Worm (Caenorhabditis elegans) whole organism, L4 larva: ENCODE measurements around the gene sma-2.

Source experiments
- F26F4.8 ChIP-seq: fragments of 200-800 bp; sonication (Bioruptor generic); conservative IDR thresholded peaks from 2 replicates; pipeline ENCODE4 v1.3.6; 2022; ENCODE audit warnings: missing genetic modification characterization, missing compliant biosample characterization
- F37D6.2 ChIP-seq: sonication (generic microtip); optimal IDR thresholded peaks from 2 replicates; lab custom pipeline; 2016; ENCODE audit warnings: mild to moderate bottlenecking, missing genetic modification characterization, missing compliant biosample characterization
- F44E2.7 ChIP-seq: fragments of 200-800 bp; sonication (Bioruptor generic); IDR thresholded peaks from 2 replicates; pipeline ENCODE4 v2.1.2; 2022; ENCODE audit warnings: missing genetic modification characterization, missing compliant biosample characterization
- ZK546.5 ChIP-seq, 2 experiments: sonication (generic microtip); optimal IDR thresholded peaks; 2 replicates each; lab custom pipeline; 2017; ENCODE audit warnings: missing biosample characterization in 2 of 2, missing genetic modification characterization in 2 of 2
- aha-1 ChIP-seq: fragments of 150-350 bp; peaks from one replicate; lab custom pipeline; 2014; ENCODE audit warnings: missing biosample characterization, missing genetic modification characterization
- aly-2 ChIP-seq: sonication (generic microtip); optimal IDR thresholded peaks from 2 replicates; lab custom pipeline; 2018; ENCODE audit warnings: missing biosample characterization, missing genetic modification characterization
- attf-4 ChIP-seq: sonication (generic microtip); optimal IDR thresholded peaks from 3 replicates; lab custom pipeline; 2017; ENCODE audit warnings: missing biosample characterization, missing genetic modification characterization
- ceh-20 ChIP-seq: fragments of 200-800 bp; sonication (Bioruptor generic); IDR thresholded peaks from 2 replicates; pipeline ENCODE4 v1.3.6; 2022; ENCODE audit warnings: missing genetic modification reagents, missing genetic modification characterization, missing compliant biosample characterization
- ceh-32 ChIP-seq: sonication (generic microtip); optimal IDR thresholded peaks from 2 replicates; lab custom pipeline; 2016; ENCODE audit warnings: mild to moderate bottlenecking, missing genetic modification characterization, missing compliant biosample characterization; ENCODE audit not compliant: poor library complexity
- cey-2 ChIP-seq: sonication (generic microtip); optimal IDR thresholded peaks from 3 replicates; lab custom pipeline; 2017; ENCODE audit warnings: missing genetic modification characterization, mild to moderate bottlenecking, missing compliant biosample characterization, antibody characterized with exemption, borderline replicate concordance; ENCODE audit not compliant: insufficient read depth
- daf-19 ChIP-seq: fragments of 200-800 bp; sonication (Bioruptor generic); conservative IDR thresholded peaks from 2 replicates; pipeline ENCODE4 v1.3.6; 2022; ENCODE audit warnings: missing genetic modification characterization, missing compliant biosample characterization
- dmd-8 ChIP-seq: fragments of 200-800 bp; sonication (Bioruptor generic); IDR thresholded peaks from 2 replicates; pipeline ENCODE4 v1.3.6; 2022; ENCODE audit warnings: missing genetic modification characterization, missing compliant biosample characterization
- egl-43 ChIP-seq: fragments of 200-800 bp; sonication (Bioruptor generic); IDR thresholded peaks from 2 replicates; pipeline ENCODE4 v1.3.6; 2022; ENCODE audit warnings: missing genetic modification reagents, missing genetic modification characterization, missing compliant biosample characterization
- hlh-11 ChIP-seq: fragments of 200-800 bp; sonication (Bioruptor generic); optimal IDR thresholded peaks from 2 replicates; lab custom pipeline; 2018; ENCODE audit warnings: mild to moderate bottlenecking, missing genetic modification characterization, missing compliant biosample characterization
- hlh-30 ChIP-seq: sonication (generic microtip); optimal IDR thresholded peaks from 2 replicates; lab custom pipeline; 2017; ENCODE audit warnings: antibody characterized with exemption, mild to moderate bottlenecking, missing genetic modification characterization, missing compliant biosample characterization; ENCODE audit not compliant: insufficient read depth
- lim-7 ChIP-seq: fragments of 200-800 bp; sonication (Bioruptor generic); IDR thresholded peaks from 2 replicates; pipeline ENCODE4 v1.3.6; 2022; ENCODE audit warnings: missing genetic modification characterization, missing compliant biosample characterization
- lin-15B ChIP-seq: fragments of 150-350 bp; sonication (generic microtip); optimal IDR thresholded peaks from 3 replicates; lab custom pipeline; 2014; ENCODE audit warnings: missing biosample characterization, missing genetic modification characterization
- madf-5 ChIP-seq, 2 experiments: fragments of 200-800 bp; sonication (Bioruptor generic); IDR thresholded peaks; 2 replicates each; pipeline ENCODE4 v1.3.6; 2022; ENCODE audit warnings: missing compliant biosample characterization in 2 of 2, missing genetic modification characterization in 2 of 2
- madf-9 ChIP-seq: fragments of 200-800 bp; sonication (Bioruptor generic); conservative IDR thresholded peaks from 2 replicates; pipeline ENCODE4 v1.3.6; 2022; ENCODE audit warnings: missing genetic modification reagents, missing genetic modification characterization, missing compliant biosample characterization
- mdl-1 ChIP-seq, 2 experiments: fragments of 150-350 bp in 1 of 2; sonication (generic microtip) in 1 of 2; optimal IDR thresholded peaks; 2 replicates each; lab custom pipeline; 2014 to 2017; ENCODE audit warnings: missing biosample characterization in 2 of 2, missing genetic modification characterization in 2 of 2
- mep-1 ChIP-seq: fragments of 150-350 bp; sonication (generic microtip); optimal IDR thresholded peaks from 3 replicates; lab custom pipeline; 2014; ENCODE audit warnings: missing biosample characterization, missing genetic modification characterization
- nhr-237 ChIP-seq: sonication (generic microtip); optimal IDR thresholded peaks from 2 replicates; lab custom pipeline; 2017; ENCODE audit warnings: missing biosample characterization, missing genetic modification characterization
- nhr-25 ChIP-seq: sonication (generic microtip); optimal IDR thresholded peaks from 2 replicates; lab custom pipeline; 2017; ENCODE audit warnings: missing genetic modification characterization, mild to moderate bottlenecking, missing compliant biosample characterization, antibody characterized with exemption, moderate library complexity, borderline replicate concordance; ENCODE audit not compliant: insufficient read depth
- nhr-41 ChIP-seq: fragments of 200-800 bp; sonication (Bioruptor generic); IDR thresholded peaks from 2 replicates; pipeline ENCODE4 v1.3.6; 2022; ENCODE audit warnings: missing genetic modification reagents, missing genetic modification characterization, missing compliant biosample characterization
- nhr-42 ChIP-seq: fragments of 200-800 bp; sonication (Bioruptor generic); IDR thresholded peaks from 2 replicates; pipeline ENCODE4 v1.3.6; 2022; ENCODE audit warnings: missing genetic modification characterization, missing compliant biosample characterization
- nhr-48 ChIP-seq: sonication (generic microtip); optimal IDR thresholded peaks from 2 replicates; lab custom pipeline; 2016; ENCODE audit warnings: mild to moderate bottlenecking, missing genetic modification characterization, missing compliant biosample characterization
- rbr-2 ChIP-seq: sonication (generic microtip); optimal IDR thresholded peaks from 2 replicates; lab custom pipeline; 2016; ENCODE audit warnings: missing genotype, missing genetic modification characterization, missing compliant biosample characterization
- saeg-2 ChIP-seq: fragments of 200-800 bp; sonication (Bioruptor generic); IDR thresholded peaks from 2 replicates; pipeline ENCODE4 v1.3.6; 2022; ENCODE audit warnings: missing genetic modification reagents, missing genetic modification characterization, missing compliant biosample characterization
- set-16 ChIP-seq: fragments of 200-800 bp; sonication (Bioruptor generic); IDR thresholded peaks from 2 replicates; pipeline ENCODE4 v1.3.6; 2022; ENCODE audit warnings: missing genetic modification reagents, missing genetic modification characterization, missing compliant biosample characterization
- unc-130 ChIP-seq: sonication (generic microtip); optimal IDR thresholded peaks from 2 replicates; lab custom pipeline; 2016; ENCODE audit warnings: missing genetic modification reagents, missing genetic modification characterization, missing compliant biosample characterization
- unc-39 ChIP-seq: sonication (generic microtip); optimal IDR thresholded peaks from 2 replicates; lab custom pipeline; 2017; ENCODE audit warnings: missing biosample characterization, missing genetic modification characterization
- vab-7 ChIP-seq: fragments of 200-800 bp; sonication (Bioruptor generic); IDR thresholded peaks from 2 replicates; pipeline ENCODE4 v1.3.6; 2022; ENCODE audit warnings: missing genetic modification reagents, missing genetic modification characterization, missing compliant biosample characterization
- ztf-11 ChIP-seq: fragments of 150-350 bp; optimal IDR thresholded peaks from 2 replicates; lab custom pipeline; 2014; ENCODE audit warnings: missing biosample characterization, missing genetic modification characterization

Gene sma-2

DNA sequence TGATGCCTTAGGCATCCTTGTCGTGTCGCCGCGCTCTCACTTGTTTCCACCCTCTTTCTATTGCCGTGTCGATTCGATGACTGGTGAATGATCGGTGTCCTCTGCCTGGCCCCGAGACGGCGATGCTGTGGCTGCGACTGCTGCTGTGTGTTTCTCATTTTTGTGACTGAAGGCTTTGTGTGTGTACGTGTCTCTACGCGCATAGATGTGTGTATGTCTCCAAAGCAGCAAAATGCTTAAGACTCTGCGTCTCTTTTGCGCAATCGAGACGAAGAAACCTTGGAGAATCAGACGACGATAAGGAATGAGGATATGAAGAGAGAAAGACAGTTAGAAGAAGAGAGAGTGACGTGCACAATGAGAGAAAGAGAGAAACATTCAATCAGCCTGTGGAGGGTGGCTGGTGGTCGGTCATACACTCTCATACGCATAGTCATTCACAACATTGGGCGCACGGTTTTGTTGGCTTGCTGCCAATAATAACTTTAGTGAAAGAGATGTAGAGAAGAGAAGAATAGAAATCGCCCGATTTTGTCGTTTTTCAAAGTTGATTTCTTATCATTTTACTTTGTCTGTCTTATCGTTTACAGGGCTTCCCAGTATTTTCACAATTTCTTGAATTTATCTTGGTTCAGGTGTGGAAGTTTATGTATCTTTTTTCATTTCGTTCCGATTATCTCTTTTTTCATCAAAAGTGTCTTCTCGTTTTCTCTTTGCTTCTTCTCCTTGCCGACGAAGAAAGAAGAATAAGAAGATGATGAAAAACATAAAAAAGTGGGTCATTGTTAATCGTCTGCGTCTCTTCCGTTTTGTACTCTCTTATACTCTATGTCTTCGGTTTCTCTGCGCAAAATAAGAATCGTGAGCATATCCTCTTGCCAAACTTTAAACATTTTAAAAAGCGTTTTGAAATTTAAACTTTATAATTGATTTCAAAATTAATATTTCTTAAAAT lies 52.7 kb downstream of the sma-2 start (continued):
- TF ChIP-seq saeg-2 (peak; percentile 82), attf-4 (tag; lab: Kevin White, UChicago) (peak; percentile 81), nhr-41 (GFP tag; lab: Robert Waterston, UW) (peak; percentile 47; the same call in 1 of the 2 replicates), ceh-32 (tag; lab: Kevin White, UChicago) (peak; percentile 55), mep-1 (tag; lab: Kevin White, UChicago) (peak; percentile 97), hlh-30 (peak; percentile 98), hlh-11 (tag; lab: Kevin White, UChicago) (peak; percentile 100), ceh-20 (GFP tag; lab: Robert Waterston, UW) (peak; percentile 73), unc-130 (peak; percentile 27), unc-39 (no peak), nhr-48 (tag; lab: Kevin White, UChicago) (peak; percentile 95), madf-5 (GFP tag; IDR thresholded peaks at IDR 0.05; lab: Robert Waterston, UW) (0 out of 4 replicates have a peak, but pooled peaks of 1 of the 2 experiments have one; percentile 5), nhr-25 (peak; percentile 92), mdl-1 (tag; optimal IDR thresholded peaks at IDR 0.05; lab: Kevin White, UChicago) (peak; percentile 94 to 98), daf-19 (GFP tag; lab: Robert Waterston, UW) (0 out of 2 replicates have a peak, but pooled peaks have one; percentile 58), rbr-2 (tag; lab: Kevin White, UChicago) (peak; percentile 95), ZK546.5 (tag; optimal IDR thresholded peaks at IDR 0.05; lab: Kevin White, UChicago) (no peak), F37D6.2 (peak; percentile 82), madf-9 (GFP tag; lab: Robert Waterston, UW) (no peak; the same call in 1 of the 2 replicates), F44E2.7 (GFP tag; lab: Robert Waterston, UW) (no peak), ztf-11 (no peak)

DNA sequence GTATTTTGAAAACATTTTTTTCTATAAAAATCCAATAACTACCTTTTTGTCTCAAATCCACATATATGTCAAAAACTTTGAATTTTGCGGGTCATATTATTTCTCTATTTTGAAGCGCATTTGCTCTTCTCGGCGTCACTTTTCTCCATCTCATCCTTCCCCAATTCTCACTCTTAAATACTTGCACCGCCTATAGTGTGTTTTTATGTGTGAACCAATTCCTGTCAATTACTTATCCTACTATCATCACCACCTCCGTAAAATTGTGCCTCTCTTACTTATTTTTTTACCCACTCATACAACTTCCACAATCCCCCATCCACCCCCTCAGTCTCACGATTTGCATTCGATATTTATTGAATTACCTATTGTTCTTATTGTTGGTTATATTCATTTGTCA lies 56.3 kb downstream of the sma-2 start:
- TF ChIP-seq nhr-42 (GFP tag; lab: Robert Waterston, UW): no peak
- no peak for TF ChIP-seq egl-43 (GFP tag; lab: Robert Waterston, UW)
- TF ChIP-seq nhr-237 (tag; lab: Kevin White, UChicago): no peak
- TF ChIP-seq aly-2 (tag; lab: Kevin White, UChicago): peak; percentile 33
- TF ChIP-seq set-16: no peak
- TF ChIP-seq dmd-8 (GFP tag; lab: Robert Waterston, UW): no peak
- no peak for TF ChIP-seq rbr-2 (tag; lab: Kevin White, UChicago)
- TF ChIP-seq cey-2 (tag; lab: Kevin White, UChicago): no peak
- TF ChIP-seq daf-19 (GFP tag; lab: Robert Waterston, UW): no peak
- peak; percentile 54 for TF ChIP-seq aha-1 (tag; lab: Kevin White, UChicago)
- 0 out of 4 replicates have a peak, but pooled peaks of 1 of the 2 experiments have one; percentile 20 for TF ChIP-seq madf-5 (GFP tag; IDR thresholded peaks at IDR 0.05; lab: Robert Waterston, UW)
- 0 out of 2 replicates have a peak, but pooled peaks have one; percentile 47 for TF ChIP-seq lim-7 (GFP tag; lab: Robert Waterston, UW)
- TF ChIP-seq F26F4.8: no peak
- TF ChIP-seq lin-15B (tag; lab: Kevin White, UChicago): no peak
- TF ChIP-seq vab-7 (GFP tag; lab: Robert Waterston, UW): no peak
